Worm (Caenorhabditis elegans): Measurements from ENCODE around the gene oac-4.

oac-4 gene

ce11 chrII:3835915-3836314, at the start of gene oac-4:
Gene oac-4, minus strand, starts transcription at chrII:3836015.
- TF ChIP-seq unc-62 (GFP tag; optimal IDR thresholded peaks at IDR 0.05): no peak

DNA sequence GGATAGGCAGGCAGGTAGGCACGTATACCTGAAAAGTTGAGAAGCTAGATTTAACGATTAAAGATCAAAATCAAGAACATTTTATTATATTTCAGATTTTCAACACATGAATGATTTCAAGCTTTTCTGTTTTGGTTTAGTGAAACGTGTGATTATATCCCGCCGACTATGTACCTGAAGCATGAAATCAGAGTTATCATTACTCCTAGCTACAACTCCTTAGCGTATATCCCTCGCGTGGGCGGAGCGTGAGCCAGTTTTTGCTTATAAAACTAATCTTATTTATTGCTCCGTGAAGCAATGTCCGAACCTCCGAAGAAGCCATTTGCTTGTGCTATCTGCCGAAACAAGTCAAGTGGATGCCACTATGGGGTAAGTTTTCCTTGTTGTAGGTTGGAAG, 44.1 kb upstream of the oac-4 start, which contains the start of gene nhr-166:
nhr-166 (plus strand) TSS at position 301 of the 400 bp plus-strand sequence.
- no peak for TF ChIP-seq unc-62 (GFP tag; optimal IDR thresholded peaks at IDR 0.05)

DNA sequence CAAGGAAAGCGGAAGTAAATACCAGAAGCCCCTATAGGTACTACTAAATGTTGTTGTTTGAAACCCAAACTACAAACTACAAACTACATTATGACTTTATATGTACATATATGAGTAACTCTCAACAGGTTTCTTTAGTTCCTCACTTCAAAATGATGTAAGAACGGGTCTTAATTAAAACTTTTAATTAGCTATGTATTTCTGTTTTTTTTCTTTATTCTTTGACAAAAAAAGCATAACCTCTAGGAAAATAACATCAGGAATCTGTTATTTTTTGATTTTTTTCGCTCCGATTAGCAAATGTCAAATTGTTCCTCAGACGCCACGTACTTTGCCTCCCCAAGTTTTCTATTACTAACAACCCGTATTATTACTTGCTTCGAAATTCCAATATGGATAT, 42.5 kb upstream of the oac-4 start, which contains the start of gene srh-250:
srh-250 (plus strand) TSS at position 301 of the 400 bp plus-strand sequence.
- TF ChIP-seq unc-62 (GFP tag; optimal IDR thresholded peaks at IDR 0.05): no peak

- no peak for TF ChIP-seq unc-62 (GFP tag; optimal IDR thresholded peaks at IDR 0.05)
Measured at ce11 chrII:3877874-3878273, 42.1 kb upstream of the oac-4 start, which contains the start of gene sdz-7. Gene sdz-7, minus strand, starts transcription at chrII:3877974.

DNA sequence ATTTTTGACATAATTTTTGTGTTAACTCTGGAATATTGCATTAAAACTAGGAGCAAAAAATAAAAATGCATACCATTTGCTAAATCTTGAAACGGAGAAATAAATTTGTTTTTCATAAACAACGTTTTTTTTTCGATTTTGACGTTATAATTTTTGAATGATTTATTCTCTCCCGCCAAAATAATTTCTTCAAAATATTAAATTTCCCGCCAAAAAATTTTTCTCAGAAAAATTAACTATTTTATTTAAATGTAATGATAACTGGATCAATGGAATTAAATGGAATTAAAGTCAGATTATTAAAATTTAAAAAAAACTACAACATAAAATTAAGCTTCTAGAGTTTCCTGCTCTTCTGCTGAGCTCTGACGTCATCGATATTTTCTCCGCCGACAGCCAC, 41.3 kb upstream of the oac-4 start, which contains the start of gene nep-3:
nep-3 (minus strand) TSS at position 101 of the 400 bp plus-strand sequence.
- no peak for TF ChIP-seq unc-62 (GFP tag; optimal IDR thresholded peaks at IDR 0.05)

DNA sequence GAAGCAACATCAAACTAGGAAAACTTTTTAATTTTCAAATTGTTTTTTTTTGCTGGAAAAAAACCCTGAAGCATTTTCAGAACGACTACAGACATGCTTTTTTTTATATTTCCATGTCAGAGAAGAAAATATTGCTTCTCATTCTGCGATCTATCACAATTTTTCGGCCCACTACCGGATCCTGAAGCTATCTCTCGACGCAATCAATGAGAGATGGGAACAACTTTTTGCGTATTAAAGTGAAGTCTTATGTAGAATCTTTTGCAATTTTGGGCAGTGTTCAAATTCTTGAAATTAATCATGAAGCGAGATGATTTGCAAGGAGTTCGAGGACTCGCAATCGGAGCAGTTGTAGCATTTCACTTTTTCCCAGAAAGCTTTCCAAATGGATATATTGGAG, 33.8 kb upstream of the oac-4 start, which contains the start of gene oac-10:
oac-10 (plus strand) TSS at position 301 of the 400 bp plus-strand sequence.
- no peak for TF ChIP-seq unc-62 (GFP tag; optimal IDR thresholded peaks at IDR 0.05)

DNA sequence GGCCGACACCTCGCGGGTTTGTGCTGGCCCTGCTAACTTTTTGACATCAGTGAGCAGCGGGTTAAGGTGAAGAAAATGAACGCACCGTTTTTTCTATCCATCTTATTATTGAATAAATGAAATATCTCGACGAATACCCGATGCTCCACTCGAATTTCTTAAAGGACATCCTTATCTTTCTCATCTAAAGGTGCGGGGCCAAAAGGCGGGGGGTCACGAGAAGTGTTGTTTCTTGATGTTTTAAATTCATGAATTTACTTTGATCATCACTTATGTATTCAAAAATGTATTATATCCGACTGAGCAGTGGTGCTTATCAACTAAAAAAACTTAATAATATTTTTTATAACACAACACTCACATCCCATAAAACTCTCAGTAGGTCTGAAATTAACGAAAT, 28.8 kb upstream of the oac-4 start, which contains the start of gene nhr-261:
nhr-261 (minus strand) TSS at position 101 of the 400 bp plus-strand sequence.
- no peak for TF ChIP-seq unc-62 (GFP tag; optimal IDR thresholded peaks at IDR 0.05)

DNA sequence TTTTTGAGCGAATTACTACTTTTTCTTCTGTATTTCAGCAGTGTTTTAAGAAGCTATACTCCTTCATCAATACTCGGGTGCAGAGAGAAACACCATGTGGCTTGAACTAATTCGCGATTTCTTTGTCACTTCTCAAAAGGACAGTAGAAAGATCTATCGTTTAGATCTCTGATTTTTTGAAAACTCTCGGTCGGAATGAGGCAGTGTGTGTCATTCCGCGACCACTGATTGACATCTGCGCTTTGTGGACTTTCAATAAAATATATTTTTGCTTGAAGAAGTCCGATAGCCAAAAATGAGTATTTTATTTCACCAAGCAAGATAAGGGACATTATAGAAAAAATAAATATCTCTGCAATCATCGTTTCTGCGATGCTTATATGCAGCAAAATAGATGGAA, 26.2 kb upstream of the oac-4 start:
- no peak for TF ChIP-seq unc-62 (GFP tag; optimal IDR thresholded peaks at IDR 0.05)

DNA sequence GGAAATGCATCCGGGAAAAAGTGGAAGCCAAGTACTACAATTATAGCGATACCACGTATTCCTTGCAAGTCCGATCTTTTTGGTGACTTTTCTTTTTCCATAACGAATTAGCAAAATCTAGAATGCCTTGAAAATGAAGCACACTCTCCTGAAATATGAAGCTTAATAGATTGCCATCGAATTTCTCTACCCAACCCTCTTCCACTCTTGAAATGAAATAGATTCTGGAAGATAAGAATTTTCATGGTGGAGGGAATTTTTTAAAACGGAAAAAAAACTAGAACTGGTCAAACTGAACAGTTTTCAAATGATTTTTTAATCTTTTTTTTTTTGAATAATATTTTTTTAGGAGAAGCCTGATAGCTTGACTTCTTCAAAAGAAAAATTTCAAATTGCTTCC, 25.0 kb upstream of the oac-4 start, which contains the start of gene oac-11:
oac-11 (minus strand) TSS at position 101 of the 400 bp plus-strand sequence.
- no peak for TF ChIP-seq unc-62 (GFP tag; optimal IDR thresholded peaks at IDR 0.05)

DNA sequence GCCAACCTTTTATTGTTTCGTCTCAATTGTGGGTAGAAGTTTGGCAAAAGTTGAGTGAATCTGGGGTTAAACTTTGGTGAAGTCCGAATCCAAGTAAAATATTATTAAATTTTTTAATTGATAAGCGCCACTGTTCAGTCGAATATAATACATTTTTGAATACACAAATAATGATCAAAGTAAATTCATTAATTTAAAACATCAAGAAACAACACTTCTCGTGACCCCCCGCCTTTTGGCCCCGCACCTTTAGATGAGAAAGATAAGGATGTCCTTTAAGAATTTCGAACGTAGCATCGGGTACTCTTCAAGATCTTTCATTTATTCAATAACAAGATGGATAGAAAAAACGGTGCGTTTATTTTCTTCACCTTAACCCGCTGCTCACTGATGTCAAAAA, 16.8 kb upstream of the oac-4 start, which contains the start of gene nhr-257:
nhr-257 (plus strand) TSS at position 301 of the 400 bp plus-strand sequence.
- TF ChIP-seq unc-62 (GFP tag; optimal IDR thresholded peaks at IDR 0.05): no peak

DNA sequence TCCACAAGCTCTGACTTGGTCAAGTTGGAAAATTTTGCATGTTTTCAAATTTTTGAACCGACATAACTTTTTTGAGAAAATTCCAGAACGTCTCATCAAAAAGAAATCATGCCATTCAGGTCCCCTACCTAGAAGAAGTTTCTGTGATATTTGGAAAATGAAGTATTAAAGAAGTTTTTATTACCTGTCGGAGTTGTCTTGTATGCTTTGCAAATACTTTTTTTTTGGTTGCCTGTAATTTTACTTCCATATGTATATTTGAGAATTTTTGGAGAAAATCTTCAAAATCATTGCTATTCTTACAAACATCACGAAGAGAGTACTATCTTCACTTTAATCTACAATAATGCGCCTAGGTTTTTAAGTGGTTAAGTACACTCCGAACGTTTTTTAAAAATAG, 14.8 kb upstream of the oac-4 start, which contains the start of gene nhr-72:
nhr-72 (minus strand) TSS at position 101 of the 400 bp plus-strand sequence.
- no peak for TF ChIP-seq unc-62 (GFP tag; optimal IDR thresholded peaks at IDR 0.05)

DNA sequence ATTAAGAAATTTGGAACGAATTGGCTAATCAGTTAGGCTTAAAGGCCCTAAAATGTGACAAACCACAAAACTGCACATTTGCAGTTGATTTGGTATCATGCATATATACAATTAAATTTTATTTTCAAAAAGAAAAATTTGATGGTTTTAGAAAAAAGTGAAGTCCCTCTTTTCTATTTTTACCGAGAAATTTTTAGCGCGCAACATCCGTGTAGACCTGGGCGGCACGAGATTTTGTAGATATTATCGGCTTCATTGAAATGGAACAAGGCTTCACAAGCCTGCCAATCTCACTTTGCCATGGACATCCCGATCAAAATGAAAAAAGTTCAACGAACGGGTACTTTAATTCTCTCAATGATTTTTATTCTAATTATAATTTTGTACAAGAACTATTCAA, 10.2 kb upstream of the oac-4 start, which contains the start of gene C17A2.2:
C17A2.2 (plus strand) TSS at position 301 of the 400 bp plus-strand sequence.
- TF ChIP-seq unc-62 (GFP tag; optimal IDR thresholded peaks at IDR 0.05): no peak

- TF ChIP-seq unc-62 (GFP tag; optimal IDR thresholded peaks at IDR 0.05): no peak
Measured at ce11 chrII:3843305-3843704, 7.5 kb upstream of the oac-4 start, which contains the start of the genes C17A2.7 and C17A2.3. Gene C17A2.7, minus strand, starts transcription at chrII:3843405. Gene C17A2.3, plus strand, starts transcription at chrII:3843609.

DNA sequence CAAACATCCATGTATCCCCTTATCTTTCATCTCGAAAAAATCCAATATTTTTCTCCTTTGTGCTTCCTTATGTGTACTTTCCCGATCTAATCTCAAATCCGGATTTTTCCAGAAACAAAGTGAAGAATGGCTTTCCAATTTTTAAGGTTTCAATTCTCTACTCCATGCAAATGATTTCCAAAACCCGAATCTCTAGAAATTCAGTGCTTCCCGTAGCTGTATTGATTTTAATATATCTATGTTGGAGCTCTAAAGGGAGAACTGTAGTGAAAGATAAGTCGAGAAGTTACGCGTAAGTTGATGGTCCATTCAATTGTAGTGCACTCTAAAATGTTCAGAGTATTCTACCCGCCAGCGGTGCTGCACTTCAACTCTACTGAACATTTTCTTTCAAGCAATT, 3.7 kb upstream of the oac-4 start, which contains the start of gene C17A2.4:
C17A2.4 (plus strand) TSS at position 301 of the 400 bp plus-strand sequence.
- no peak for TF ChIP-seq unc-62 (GFP tag; optimal IDR thresholded peaks at IDR 0.05)

- no peak for TF ChIP-seq unc-62 (GFP tag; optimal IDR thresholded peaks at IDR 0.05)
Measured at ce11 chrII:3832383-3832782, 3.4 kb downstream of the oac-4 start, which contains the start of gene F54D10.9. Gene F54D10.9, minus strand, starts transcription at chrII:3832483.

- TF ChIP-seq unc-62 (GFP tag; optimal IDR thresholded peaks at IDR 0.05): no peak
Measured at ce11 chrII:3829623-3830022, 6.2 kb downstream of the oac-4 start.

DNA sequence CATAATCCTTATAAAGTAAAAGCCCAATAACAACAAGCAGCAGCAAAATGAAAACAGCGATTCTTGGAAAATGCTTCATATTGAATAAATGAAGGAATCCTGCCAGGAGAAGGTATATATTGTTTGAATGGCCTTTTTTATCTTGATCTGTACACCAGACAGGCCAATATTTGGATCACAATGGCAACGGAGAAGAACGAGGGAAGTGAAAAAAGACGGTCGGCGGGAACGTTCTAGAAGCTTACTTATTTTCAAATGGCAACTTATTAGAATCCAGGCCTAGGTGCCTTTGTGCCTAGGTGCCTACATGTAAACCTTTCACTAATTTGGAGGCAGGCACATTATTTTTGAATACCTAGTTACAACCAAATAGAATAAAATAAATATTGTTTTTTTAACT, 8.0 kb downstream of the oac-4 start, which contains the start of gene F54D10.8:
F54D10.8 (minus strand) TSS at position 101 of the 400 bp plus-strand sequence.
- no peak for TF ChIP-seq unc-62 (GFP tag; optimal IDR thresholded peaks at IDR 0.05)

All from whole organism, dauer.